Worm (Caenorhabditis elegans) whole organism, L4 larva: ENCODE results near the gene F53H2.1.

Experiments
- F44E2.7 ChIP-seq: fragments of 200-800 bp; sonication (Bioruptor generic); IDR thresholded peaks from 2 replicates; pipeline ENCODE4 v2.1.2; 2022; ENCODE audit warnings: missing genetic modification characterization, missing compliant biosample characterization
- F49E8.2 ChIP-seq: sonication (generic microtip); optimal IDR thresholded peaks from 2 replicates; lab custom pipeline; 2016; ENCODE audit warnings: missing compliant biosample characterization, mild to moderate bottlenecking, missing genetic modification characterization, borderline replicate concordance
- T20F7.1 ChIP-seq: fragments of 200-800 bp; sonication (Bioruptor generic); optimal IDR thresholded peaks from 2 replicates; lab custom pipeline; 2018; ENCODE audit warnings: mild to moderate bottlenecking, missing genetic modification characterization, missing compliant biosample characterization
- Y48G9A.11 ChIP-seq: fragments of 200-800 bp; sonication (Bioruptor generic); IDR thresholded peaks from 2 replicates; pipeline ENCODE4 v1.3.6; 2022; ENCODE audit warnings: missing genetic modification reagents, missing genetic modification characterization, missing compliant biosample characterization
- Y5F2A.4 ChIP-seq: fragments of 200-800 bp; sonication (Bioruptor generic); optimal IDR thresholded peaks from 2 replicates; lab custom pipeline; 2018; ENCODE audit warnings: mild to moderate bottlenecking, missing genetic modification characterization, missing compliant biosample characterization
- aha-1 ChIP-seq: fragments of 150-350 bp; peaks from one replicate; lab custom pipeline; 2014; ENCODE audit warnings: missing biosample characterization, missing genetic modification characterization
- aly-2 ChIP-seq: sonication (generic microtip); optimal IDR thresholded peaks from 2 replicates; lab custom pipeline; 2018; ENCODE audit warnings: missing biosample characterization, missing genetic modification characterization
- ceh-44 ChIP-seq: fragments of 200-800 bp; sonication (Bioruptor generic); IDR thresholded peaks from 2 replicates; pipeline ENCODE4 v1.3.6; 2022; ENCODE audit warnings: missing genetic modification reagents, missing genetic modification characterization, missing compliant biosample characterization
- ceh-62 ChIP-seq: sonication (generic microtip); optimal IDR thresholded peaks from 2 replicates; lab custom pipeline; 2017; ENCODE audit warnings: missing biosample characterization, missing genetic modification characterization
- ces-1 ChIP-seq: fragments of 150-350 bp; sonication (generic microtip); optimal IDR thresholded peaks from 4 replicates; lab custom pipeline; 2014; ENCODE audit warnings: missing biosample characterization, missing genetic modification reagents, missing genetic modification characterization
- daf-12 ChIP-seq: fragments of 150-350 bp; optimal IDR thresholded peaks from 2 replicates; lab custom pipeline; 2014; ENCODE audit warnings: missing biosample characterization, missing genetic modification reagents, missing genetic modification characterization
- daf-16 ChIP-seq, 3 experiments: sonication (generic microtip); optimal IDR thresholded peaks; 2 replicates each; lab custom pipeline; 2016 to 2017; ENCODE audit warnings: missing genetic modification characterization in 3 of 3, missing genetic modification reagents in 3 of 3, mild to moderate bottlenecking in 2 of 3, missing compliant biosample characterization in 2 of 3, missing biosample characterization in 1 of 3, moderate library complexity in 1 of 3
- daf-19 ChIP-seq: fragments of 200-800 bp; sonication (Bioruptor generic); conservative IDR thresholded peaks from 2 replicates; pipeline ENCODE4 v1.3.6; 2022; ENCODE audit warnings: missing genetic modification characterization, missing compliant biosample characterization
- dpl-1 ChIP-seq: fragments of 150-350 bp; optimal IDR thresholded peaks from 2 replicates; lab custom pipeline; 2014; ENCODE audit warnings: missing biosample characterization, missing genetic modification reagents, missing genetic modification characterization
- duxl-1 ChIP-seq: sonication (generic microtip); optimal IDR thresholded peaks from 2 replicates; lab custom pipeline; 2016; ENCODE audit warnings: mild to moderate bottlenecking, missing genetic modification characterization, moderate library complexity, missing compliant biosample characterization; ENCODE audit not compliant: poor library complexity
- dve-1 ChIP-seq: sonication (generic microtip); optimal IDR thresholded peaks from 2 replicates; lab custom pipeline; 2017; ENCODE audit warnings: antibody characterized with exemption, mild to moderate bottlenecking, missing genetic modification characterization, missing compliant biosample characterization; ENCODE audit not compliant: insufficient read depth
- egl-43 ChIP-seq: fragments of 200-800 bp; sonication (Bioruptor generic); IDR thresholded peaks from 2 replicates; pipeline ENCODE4 v1.3.6; 2022; ENCODE audit warnings: missing genetic modification reagents, missing genetic modification characterization, missing compliant biosample characterization
- fos-1 ChIP-seq: fragments of 150-350 bp; optimal IDR thresholded peaks from 2 replicates; lab custom pipeline; 2014; ENCODE audit warnings: missing biosample characterization, missing genetic modification characterization
- hif-1 ChIP-seq, 2 experiments: sonication (generic microtip); optimal IDR thresholded peaks; 2 replicates each; lab custom pipeline; 2016 to 2017; ENCODE audit warnings: missing compliant biosample characterization in 2 of 2, missing genetic modification characterization in 2 of 2, missing genetic modification reagents in 2 of 2, missing genotype in 2 of 2, mild to moderate bottlenecking in 1 of 2
- hlh-30 ChIP-seq: sonication (generic microtip); optimal IDR thresholded peaks from 2 replicates; lab custom pipeline; 2017; ENCODE audit warnings: antibody characterized with exemption, mild to moderate bottlenecking, missing genetic modification characterization, missing compliant biosample characterization; ENCODE audit not compliant: insufficient read depth
- lin-1 ChIP-seq: fragments of 200-800 bp; sonication (Bioruptor generic); IDR thresholded peaks from 2 replicates; pipeline ENCODE4 v1.3.6; 2022; ENCODE audit warnings: missing genetic modification reagents, missing genetic modification characterization, missing compliant biosample characterization
- lir-3 ChIP-seq: sonication (generic microtip); optimal IDR thresholded peaks from 2 replicates; lab custom pipeline; 2016; ENCODE audit warnings: mild to moderate bottlenecking, missing genetic modification characterization, missing compliant biosample characterization
- madf-9 ChIP-seq: fragments of 200-800 bp; sonication (Bioruptor generic); conservative IDR thresholded peaks from 2 replicates; pipeline ENCODE4 v1.3.6; 2022; ENCODE audit warnings: missing genetic modification reagents, missing genetic modification characterization, missing compliant biosample characterization
- mdl-1 ChIP-seq, 2 experiments: fragments of 150-350 bp in 1 of 2; sonication (generic microtip) in 1 of 2; optimal IDR thresholded peaks; 2 replicates each; lab custom pipeline; 2014 to 2017; ENCODE audit warnings: missing biosample characterization in 2 of 2, missing genetic modification characterization in 2 of 2
- mdt-29 ChIP-seq: fragments of 200-800 bp; sonication (Bioruptor generic); IDR thresholded peaks from 2 replicates; pipeline ENCODE4 v1.3.6; 2022; ENCODE audit warnings: missing genetic modification reagents, missing genetic modification characterization, missing compliant biosample characterization
- mep-1 ChIP-seq: fragments of 150-350 bp; sonication (generic microtip); optimal IDR thresholded peaks from 3 replicates; lab custom pipeline; 2014; ENCODE audit warnings: missing biosample characterization, missing genetic modification characterization
- mxl-2 ChIP-seq: fragments of 200-800 bp; sonication (Bioruptor generic); conservative IDR thresholded peaks from 2 replicates; pipeline ENCODE4 v1.3.6; 2022; ENCODE audit warnings: missing genetic modification reagents, missing genetic modification characterization, missing compliant biosample characterization
- nhr-10 ChIP-seq: fragments of 150-350 bp; optimal IDR thresholded peaks from 2 replicates; lab custom pipeline; 2014; ENCODE audit warnings: missing biosample characterization, missing genetic modification characterization
- nhr-25 ChIP-seq: sonication (generic microtip); optimal IDR thresholded peaks from 2 replicates; lab custom pipeline; 2017; ENCODE audit warnings: missing genetic modification characterization, mild to moderate bottlenecking, missing compliant biosample characterization, antibody characterized with exemption, moderate library complexity, borderline replicate concordance; ENCODE audit not compliant: insufficient read depth
- nhr-41 ChIP-seq: fragments of 200-800 bp; sonication (Bioruptor generic); IDR thresholded peaks from 2 replicates; pipeline ENCODE4 v1.3.6; 2022; ENCODE audit warnings: missing genetic modification reagents, missing genetic modification characterization, missing compliant biosample characterization
- nhr-42 ChIP-seq: fragments of 200-800 bp; sonication (Bioruptor generic); IDR thresholded peaks from 2 replicates; pipeline ENCODE4 v1.3.6; 2022; ENCODE audit warnings: missing genetic modification characterization, missing compliant biosample characterization
- nhr-6 ChIP-seq: fragments of 150-350 bp; optimal IDR thresholded peaks from 2 replicates; lab custom pipeline; 2014; ENCODE audit warnings: missing biosample characterization, missing genetic modification characterization
- nhr-76 ChIP-seq: fragments of 150-350 bp; optimal IDR thresholded peaks from 2 replicates; lab custom pipeline; 2014; ENCODE audit warnings: missing biosample characterization, missing genetic modification characterization
- nhr-77 ChIP-seq: fragments of 150-350 bp; optimal IDR thresholded peaks from 2 replicates; lab custom pipeline; 2014; ENCODE audit warnings: missing biosample characterization, missing genetic modification characterization
- pha-4 ChIP-seq, 2 experiments: fragments of 150-350 bp in 1 of 2; fragments of 200-800 bp in 1 of 2; sonication (Bioruptor generic) in 1 of 2; IDR thresholded peaks in 1 of 2; optimal IDR thresholded peaks in 1 of 2; 2 replicates each; pipeline versions ENCODE4 v1.3.6 to Lab custom; 2014 to 2022; ENCODE audit warnings: missing genetic modification characterization in 2 of 2, missing genetic modification reagents in 2 of 2, missing biosample characterization in 1 of 2, missing compliant biosample characterization in 1 of 2
- pqm-1 ChIP-seq: sonication (generic microtip); optimal IDR thresholded peaks from 2 replicates; lab custom pipeline; 2017; ENCODE audit warnings: missing biosample characterization, missing genetic modification characterization
- saeg-2 ChIP-seq: fragments of 200-800 bp; sonication (Bioruptor generic); IDR thresholded peaks from 2 replicates; pipeline ENCODE4 v1.3.6; 2022; ENCODE audit warnings: missing genetic modification reagents, missing genetic modification characterization, missing compliant biosample characterization
- sdz-12 ChIP-seq: fragments of 200-800 bp; sonication (Bioruptor generic); optimal IDR thresholded peaks from 2 replicates; lab custom pipeline; 2018; ENCODE audit warnings: mild to moderate bottlenecking, missing genetic modification characterization, missing compliant biosample characterization
- set-16 ChIP-seq: fragments of 200-800 bp; sonication (Bioruptor generic); IDR thresholded peaks from 2 replicates; pipeline ENCODE4 v1.3.6; 2022; ENCODE audit warnings: missing genetic modification reagents, missing genetic modification characterization, missing compliant biosample characterization
- snpc-1.2 ChIP-seq: fragments of 200-800 bp; sonication (Bioruptor generic); IDR thresholded peaks from 2 replicates; pipeline ENCODE4 v1.3.6; 2022; ENCODE audit warnings: missing genetic modification reagents, missing genetic modification characterization, missing compliant biosample characterization
- snpc-4 ChIP-seq: fragments of 150-350 bp; optimal IDR thresholded peaks from 2 replicates; lab custom pipeline; 2014; ENCODE audit warnings: missing biosample characterization, missing genetic modification characterization
- spr-3 ChIP-seq: fragments of 200-800 bp; sonication (Bioruptor generic); optimal IDR thresholded peaks from 2 replicates; lab custom pipeline; 2018; ENCODE audit warnings: mild to moderate bottlenecking, missing genetic modification characterization, missing compliant biosample characterization
- tag-97 ChIP-seq: fragments of 200-800 bp; sonication (Bioruptor generic); IDR thresholded peaks from 2 replicates; pipeline ENCODE4 v1.3.6; 2022; ENCODE audit warnings: missing genetic modification characterization, missing compliant biosample characterization
- unc-130 ChIP-seq: sonication (generic microtip); optimal IDR thresholded peaks from 2 replicates; lab custom pipeline; 2016; ENCODE audit warnings: missing genetic modification reagents, missing genetic modification characterization, missing compliant biosample characterization
- ztf-7 ChIP-seq: fragments of 150-350 bp; optimal IDR thresholded peaks from 2 replicates; lab custom pipeline; 2014; ENCODE audit warnings: missing biosample characterization, missing genetic modification characterization

Gene F53H2.1

ce11 chrV:20418768-20419167 is 31.3 kb downstream of the F53H2.1 start (continued):
- TF ChIP-seq mxl-2 (GFP tag; lab: Robert Waterston, UW) = no peak; the same call in 1 of the 2 replicates
- no peak for TF ChIP-seq duxl-1 (tag; lab: Kevin White, UChicago)
- no peak for TF ChIP-seq ceh-44 (GFP tag; lab: Robert Waterston, UW)
- peak; percentile 13; the same call in 1 of the 2 replicates for TF ChIP-seq set-16 (GFP tag; lab: Robert Waterston, UW)
- no peak for TF ChIP-seq Y5F2A.4 (GFP tag; lab: Kevin White, UChicago)
- peak; percentile 54 to 93 for TF ChIP-seq mdl-1 (tag; optimal IDR thresholded peaks at IDR 0.05; lab: Kevin White, UChicago)
- no peak for TF ChIP-seq daf-19
- TF ChIP-seq saeg-2 (GFP tag; lab: Robert Waterston, UW) = 0 out of 2 replicates have a peak, but pooled peaks have one; percentile 27
- no peak for TF ChIP-seq ces-1 (GFP tag; lab: Kevin White, UChicago)
- no peak for TF ChIP-seq snpc-4 (tag; lab: Kevin White, UChicago)
- no peak for TF ChIP-seq madf-9 (GFP tag; lab: Robert Waterston, UW)
- no peak for TF ChIP-seq dpl-1 (GFP tag; lab: Kevin White, UChicago)
- TF ChIP-seq tag-97 (GFP tag; lab: Robert Waterston, UW) = no peak
- no peak for TF ChIP-seq daf-12
- TF ChIP-seq aha-1 (tag; lab: Kevin White, UChicago) = peak; percentile 2
- no peak for TF ChIP-seq nhr-10 (tag; lab: Kevin White, UChicago)
- TF ChIP-seq pqm-1 (tag; lab: Kevin White, UChicago) = peak; percentile 0
- TF ChIP-seq mdt-29 (GFP tag; lab: Robert Waterston, UW) = peak; percentile 54; the same call in 1 of the 2 replicates
- no peak for TF ChIP-seq ceh-62
- no peak for TF ChIP-seq ztf-7
- peak; percentile 71 for TF ChIP-seq mep-1 (tag; lab: Kevin White, UChicago)
- TF ChIP-seq unc-130 = no peak
- TF ChIP-seq lin-1 = 0 out of 2 replicates have a peak, but pooled peaks have one; percentile 14
- TF ChIP-seq nhr-6 = peak; percentile 81

- TF ChIP-seq hlh-30 (tag; lab: Kevin White, UChicago) = peak; percentile 94
- no peak for TF ChIP-seq daf-16 (GFP tag; optimal IDR thresholded peaks at IDR 0.05; lab: Kevin White, UChicago)
- peak; percentile 16 for TF ChIP-seq daf-16 (tag; optimal IDR thresholded peaks at IDR 0.05; lab: Kevin White, UChicago)
- no peak for TF ChIP-seq spr-3
- TF ChIP-seq hif-1 (tag; optimal IDR thresholded peaks at IDR 0.05; lab: Kevin White, UChicago) = peak in 1 of 2 experiments; percentile 17
- peak in 1 of 2 experiments; percentile 11 for TF ChIP-seq mdl-1 (tag; optimal IDR thresholded peaks at IDR 0.05; lab: Kevin White, UChicago)
- no peak for TF ChIP-seq snpc-1.2 (GFP tag; lab: Robert Waterston, UW)
Observed at ce11 chrV:20419643-20420042, 32.1 kb downstream of the F53H2.1 start.

- peak; percentile 89 for TF ChIP-seq nhr-25 (tag; lab: Kevin White, UChicago)
- no peak for TF ChIP-seq snpc-1.2 (GFP tag; lab: Robert Waterston, UW)
- no peak for TF ChIP-seq dpl-1 (GFP tag; lab: Kevin White, UChicago)
- TF ChIP-seq F49E8.2 = no peak
Observed at ce11 chrV:20422738-20423137, 35.2 kb downstream of the F53H2.1 start.

- TF ChIP-seq F44E2.7 (GFP tag; lab: Robert Waterston, UW) = no peak
- TF ChIP-seq dve-1 (tag; lab: Kevin White, UChicago) = peak; percentile 36
- TF ChIP-seq fos-1 (tag; lab: Kevin White, UChicago) = no peak
- TF ChIP-seq nhr-76 = no peak
- no peak for TF ChIP-seq nhr-42 (GFP tag; lab: Robert Waterston, UW)
- TF ChIP-seq tag-97 (GFP tag; lab: Robert Waterston, UW) = no peak
- TF ChIP-seq egl-43 (GFP tag; lab: Robert Waterston, UW) = no peak
- TF ChIP-seq nhr-41 (GFP tag; lab: Robert Waterston, UW) = no peak
- TF ChIP-seq hif-1 (tag; optimal IDR thresholded peaks at IDR 0.05; lab: Kevin White, UChicago) = no peak
- no peak for TF ChIP-seq ztf-7
- TF ChIP-seq Y48G9A.11 (GFP tag; lab: Robert Waterston, UW) = no peak
- no peak for TF ChIP-seq lir-3 (tag; lab: Kevin White, UChicago)
- no peak for TF ChIP-seq nhr-77 (tag; lab: Kevin White, UChicago)
- no peak for TF ChIP-seq ceh-62
- no peak for TF ChIP-seq aly-2
- TF ChIP-seq pha-4 (GFP tag; IDR thresholded peaks at IDR 0.05; lab: Robert Waterston, UW) = no peak
- no peak for TF ChIP-seq pha-4 (tag; optimal IDR thresholded peaks at IDR 0.05; lab: Kevin White, UChicago)
- no peak for TF ChIP-seq sdz-12 (GFP tag; lab: Kevin White, UChicago)
- TF ChIP-seq T20F7.1 (GFP tag; lab: Kevin White, UChicago) = no peak
Observed at ce11 chrV:20423428-20423827, 35.9 kb downstream of the F53H2.1 start.
